Worm (Caenorhabditis elegans) whole organism, late embryonic: ENCODE measurements around the gene hrg-4.

Experiments used
- C38D4.7 ChIP-seq: fragments of 200-800 bp; sonication (Bioruptor generic); optimal IDR thresholded peaks from 2 replicates; lab custom pipeline; 2018; ENCODE audit warnings: mild to moderate bottlenecking, missing genetic modification characterization, moderate library complexity, missing compliant biosample characterization
- K02D7.2 ChIP-seq: sonication (generic microtip); optimal IDR thresholded peaks from 2 replicates; lab custom pipeline; 2017; ENCODE audit warnings: mild to moderate bottlenecking, missing genetic modification characterization, missing compliant biosample characterization
- K09A11.1 ChIP-seq: sonication (generic microtip); optimal IDR thresholded peaks from 2 replicates; lab custom pipeline; 2017; ENCODE audit warnings: antibody characterized with exemption, mild to moderate bottlenecking, missing genetic modification characterization, missing compliant biosample characterization; ENCODE audit not compliant: insufficient read depth
- T23F11.4 ChIP-seq: fragments of 200-800 bp; sonication (Bioruptor generic); optimal IDR thresholded peaks from 2 replicates; lab custom pipeline; 2018; ENCODE audit warnings: mild to moderate bottlenecking, missing genetic modification characterization, missing compliant biosample characterization
- Y22D7AL.16 ChIP-seq: sonication (generic microtip); optimal IDR thresholded peaks from 2 replicates; lab custom pipeline; 2016; ENCODE audit warnings: missing genetic modification characterization, missing compliant biosample characterization
- ceh-14 ChIP-seq: sonication (generic microtip); optimal IDR thresholded peaks from 2 replicates; lab custom pipeline; 2016; ENCODE audit warnings: missing genotype, missing genetic modification characterization, missing compliant biosample characterization
- ceh-18 ChIP-seq: sonication (generic microtip); optimal IDR thresholded peaks from 2 replicates; lab custom pipeline; 2016; ENCODE audit warnings: missing genetic modification characterization, missing compliant biosample characterization
- ceh-2 ChIP-seq: sonication (generic microtip); optimal IDR thresholded peaks from 2 replicates; lab custom pipeline; 2016; ENCODE audit warnings: missing genotype, missing genetic modification characterization, missing compliant biosample characterization
- ceh-22 ChIP-seq: sonication (generic microtip); optimal IDR thresholded peaks from 2 replicates; lab custom pipeline; 2017; ENCODE audit warnings: missing biosample characterization, missing genetic modification characterization
- ceh-24 ChIP-seq: sonication (generic microtip); optimal IDR thresholded peaks from 2 replicates; lab custom pipeline; 2016; ENCODE audit warnings: mild to moderate bottlenecking, missing genetic modification characterization, missing compliant biosample characterization
- ceh-34 ChIP-seq: sonication (generic microtip); optimal IDR thresholded peaks from 2 replicates; lab custom pipeline; 2016; ENCODE audit warnings: mild to moderate bottlenecking, missing genetic modification characterization, missing compliant biosample characterization
- ceh-45 ChIP-seq: fragments of 200-800 bp; sonication (Bioruptor generic); IDR thresholded peaks from 2 replicates; pipeline ENCODE4 v1.3.6; 2022; ENCODE audit warnings: missing genetic modification reagents, missing genetic modification characterization, missing compliant biosample characterization
- dve-1 ChIP-seq: sonication (generic microtip); optimal IDR thresholded peaks from 2 replicates; lab custom pipeline; 2017; ENCODE audit warnings: antibody characterized with exemption, mild to moderate bottlenecking, missing genetic modification characterization, missing compliant biosample characterization
- elt-2 ChIP-seq: sonication (generic microtip); optimal IDR thresholded peaks from 2 replicates; lab custom pipeline; 2016; ENCODE audit warnings: missing genetic modification reagents, missing genetic modification characterization, missing compliant biosample characterization
- eyg-1 ChIP-seq: sonication (generic microtip); optimal IDR thresholded peaks from 2 replicates; lab custom pipeline; 2016; ENCODE audit warnings: missing genotype, missing genetic modification characterization, missing compliant biosample characterization
- gmeb-2 ChIP-seq: sonication (generic microtip); optimal IDR thresholded peaks from 2 replicates; lab custom pipeline; 2016; ENCODE audit warnings: missing genetic modification characterization, inconsistent platforms, missing compliant biosample characterization
- hlh-30 ChIP-seq: sonication (generic microtip); optimal IDR thresholded peaks from 2 replicates; lab custom pipeline; 2017; ENCODE audit warnings: antibody characterized with exemption, missing genetic modification characterization, missing compliant biosample characterization; ENCODE audit not compliant: insufficient read depth
- hlh-6 ChIP-seq: sonication (generic microtip); optimal IDR thresholded peaks from 2 replicates; lab custom pipeline; 2016; ENCODE audit warnings: missing genotype, missing genetic modification characterization, missing compliant biosample characterization
- madf-2 ChIP-seq: sonication (generic microtip); optimal IDR thresholded peaks from 2 replicates; lab custom pipeline; 2017; ENCODE audit warnings: missing genetic modification characterization, missing compliant biosample characterization
- mec-3 ChIP-seq: sonication (generic microtip); optimal IDR thresholded peaks from 2 replicates; lab custom pipeline; 2016; ENCODE audit warnings: borderline replicate concordance, missing genetic modification characterization, missing compliant biosample characterization
- nfya-1 ChIP-seq: sonication (generic microtip); optimal IDR thresholded peaks from 2 replicates; lab custom pipeline; 2017; ENCODE audit warnings: missing genetic modification characterization, mild to moderate bottlenecking, missing compliant biosample characterization, antibody characterized with exemption, moderate library complexity
- npax-4 ChIP-seq: sonication (generic microtip); optimal IDR thresholded peaks from 2 replicates; lab custom pipeline; 2016; ENCODE audit warnings: missing genetic modification characterization, missing compliant biosample characterization
- pag-3 ChIP-seq: sonication (generic microtip); optimal IDR thresholded peaks from 2 replicates; lab custom pipeline; 2016; ENCODE audit warnings: missing compliant biosample characterization, missing genetic modification characterization, borderline replicate concordance
- pros-1 ChIP-seq: fragments of 150-350 bp; optimal IDR thresholded peaks from 2 replicates; lab custom pipeline; 2014; ENCODE audit warnings: missing biosample characterization, missing genetic modification reagents, missing genetic modification characterization
- sdc-2 ChIP-seq: sonication (generic microtip); optimal IDR thresholded peaks from 2 replicates; lab custom pipeline; 2016; ENCODE audit warnings: missing genotype, missing genetic modification characterization, missing compliant biosample characterization
- sox-2 ChIP-seq: fragments of 200-800 bp; sonication (Bioruptor generic); IDR thresholded peaks from 2 replicates; pipeline ENCODE4 v1.3.6; 2022; ENCODE audit warnings: missing genetic modification reagents, missing genetic modification characterization, missing compliant biosample characterization
- sox-4 ChIP-seq: sonication (generic microtip); optimal IDR thresholded peaks from 2 replicates; lab custom pipeline; 2017; ENCODE audit warnings: mild to moderate bottlenecking, missing genetic modification characterization, inconsistent platforms, missing compliant biosample characterization
- tbx-2 ChIP-seq: sonication (generic microtip); optimal IDR thresholded peaks from 2 replicates; lab custom pipeline; 2016; ENCODE audit warnings: missing genetic modification characterization, missing compliant biosample characterization
- tbx-7 ChIP-seq: sonication (generic microtip); optimal IDR thresholded peaks from 2 replicates; lab custom pipeline; 2016; ENCODE audit warnings: missing genotype, missing genetic modification characterization, missing compliant biosample characterization
- ttx-3 ChIP-seq: sonication (generic microtip); optimal IDR thresholded peaks from 2 replicates; lab custom pipeline; 2016; ENCODE audit warnings: missing genetic modification reagents, missing genetic modification characterization, missing compliant biosample characterization
- unc-3 ChIP-seq, 2 experiments: fragments of 200-800 bp in 1 of 2; sonication (Bioruptor generic) in 1 of 2; sonication (generic microtip) in 1 of 2; conservative IDR thresholded peaks in 1 of 2; optimal IDR thresholded peaks in 1 of 2; 2 replicates each; pipeline versions ENCODE4 v1.3.6 to Lab custom; 2016 to 2022; ENCODE audit warnings: missing compliant biosample characterization in 2 of 2, missing genetic modification characterization in 2 of 2, missing genetic modification reagents in 1 of 2
- unc-86 ChIP-seq: sonication (generic microtip); optimal IDR thresholded peaks from 2 replicates; lab custom pipeline; 2016; ENCODE audit warnings: missing genetic modification characterization, missing compliant biosample characterization
- ztf-16 ChIP-seq: sonication (generic microtip); optimal IDR thresholded peaks from 2 replicates; lab custom pipeline; 2017; ENCODE audit warnings: missing genetic modification characterization, missing compliant biosample characterization

hrg-4 gene

ce11 chrIV:11019962-11020550 lies 10.7 kb downstream of the hrg-4 start, which contains the start of gene F13H10.8 (continued):
- no peak for TF ChIP-seq ceh-2 (tag; lab: Kevin White, UChicago)
- TF ChIP-seq pag-3 (tag; lab: Kevin White, UChicago), result no peak
- TF ChIP-seq tbx-7 (tag; lab: Kevin White, UChicago), result peak; percentile 25
- TF ChIP-seq tbx-2 (tag; lab: Kevin White, UChicago), result peak; percentile 37
- no peak for TF ChIP-seq pros-1 (tag; lab: Kevin White, UChicago)

DNA sequence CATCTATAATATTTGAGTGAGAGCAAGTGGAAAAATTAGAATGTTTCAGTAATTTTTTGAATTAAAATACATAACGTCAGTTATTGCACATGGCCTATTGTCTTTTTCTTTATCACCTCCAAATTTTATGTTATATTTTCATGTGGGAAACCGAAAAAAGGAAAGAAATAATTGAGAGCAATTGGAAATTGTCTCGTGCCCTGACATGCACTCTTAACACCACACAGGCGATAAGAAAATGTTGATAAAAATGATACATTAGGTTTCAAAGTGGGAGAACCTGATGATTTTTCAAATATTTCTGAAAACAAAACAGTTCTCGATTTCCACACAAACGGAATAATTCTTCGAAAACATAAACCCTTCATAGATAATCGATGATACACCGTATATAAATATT lies 14.9 kb downstream of the hrg-4 start, which contains the start of gene F13H10.3:
TSS of gene F13H10.3 (minus strand) at position 73 of the 400 bp plus-strand sequence.
- TF ChIP-seq ceh-22 (tag; lab: Kevin White, UChicago), result no peak
- TF ChIP-seq elt-2 (tag; lab: Kevin White, UChicago), result peak; percentile 25
- no peak for TF ChIP-seq C38D4.7
- TF ChIP-seq gmeb-2 (tag; lab: Kevin White, UChicago), result no peak
- TF ChIP-seq ceh-45 (GFP tag; lab: Robert Waterston, UW), result no peak
- TF ChIP-seq pros-1 (tag; lab: Kevin White, UChicago), result no peak
- TF ChIP-seq hlh-30 (tag; lab: Kevin White, UChicago), result no peak
- TF ChIP-seq, all 69 proteins: peak for 1

DNA sequence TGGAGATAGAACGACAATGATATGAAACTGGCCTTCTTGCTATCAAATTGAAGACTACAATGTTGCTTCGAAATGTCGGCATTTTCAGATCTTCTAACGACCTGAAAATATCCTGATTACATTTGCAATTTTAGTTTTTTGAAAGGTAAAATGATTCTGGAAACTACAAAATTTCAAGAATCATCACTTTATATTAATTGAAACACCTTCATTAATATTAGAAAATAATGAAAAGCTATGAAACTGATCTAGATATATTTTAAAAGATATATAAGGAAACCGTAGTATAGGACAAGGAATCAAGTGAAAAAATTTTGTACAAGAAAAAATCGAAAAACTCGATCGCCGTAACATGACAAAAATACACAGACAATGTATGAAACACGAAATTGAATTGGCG lies 18.9 kb downstream of the hrg-4 start, which contains the start of gene ndx-9:
TSS of gene ndx-9 (minus strand) at position 101 of the 400 bp plus-strand sequence.
- TF ChIP-seq ceh-45 (GFP tag; lab: Robert Waterston, UW) (no peak), elt-2 (tag; lab: Kevin White, UChicago) (no peak)
- TF ChIP-seq, all 69 proteins: peak for 0

DNA sequence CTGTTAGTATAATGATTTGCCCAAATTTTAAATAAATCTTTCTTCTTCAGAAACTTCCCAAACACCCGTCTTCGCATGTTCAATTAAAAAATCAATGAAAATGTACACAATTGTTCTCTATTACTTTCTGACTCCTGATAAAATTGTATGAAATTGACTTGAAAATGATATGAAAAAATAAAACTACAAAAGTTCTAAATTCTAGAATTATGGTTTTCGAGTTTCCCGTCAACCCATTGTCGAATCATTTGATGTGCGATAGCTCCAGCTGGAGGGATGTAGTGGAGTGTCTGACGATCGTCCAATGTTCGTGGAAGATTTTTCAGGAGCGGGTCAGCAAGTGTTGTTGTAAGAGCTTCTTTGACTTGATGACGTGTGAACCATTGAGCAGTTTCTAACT lies 20.9 kb downstream of the hrg-4 start:
- TF ChIP-seq ceh-2 (tag; lab: Kevin White, UChicago) (no peak), T23F11.4 (GFP tag; lab: Kevin White, UChicago) (no peak), eyg-1 (no peak), madf-2 (no peak), mec-3 (tag; lab: Kevin White, UChicago) (no peak), ceh-14 (tag; lab: Kevin White, UChicago) (no peak), elt-2 (tag; lab: Kevin White, UChicago) (no peak), ceh-34 (tag; lab: Kevin White, UChicago) (no peak), gmeb-2 (tag; lab: Kevin White, UChicago) (no peak), ttx-3 (tag; lab: Kevin White, UChicago) (no peak), sox-2 (GFP tag; lab: Robert Waterston, UW) (no peak), sdc-2 (tag; lab: Kevin White, UChicago) (no peak), K02D7.2 (tag; lab: Kevin White, UChicago) (no peak), npax-4 (tag; lab: Kevin White, UChicago) (no peak), dve-1 (no peak), ztf-16 (tag; lab: Kevin White, UChicago) (no peak), K09A11.1 (tag; lab: Kevin White, UChicago) (no peak)

- TF ChIP-seq ceh-24 (tag; lab: Kevin White, UChicago), result no peak
- TF ChIP-seq ztf-16 (tag; lab: Kevin White, UChicago), result no peak
- no peak for TF ChIP-seq hlh-6
- TF ChIP-seq unc-3 (GFP tag; conservative IDR thresholded peaks at IDR 0.05; lab: Robert Waterston, UW), result no peak
- no peak for TF ChIP-seq unc-3 (tag; optimal IDR thresholded peaks at IDR 0.05; lab: Kevin White, UChicago)
- no peak for TF ChIP-seq nfya-1 (tag; lab: Kevin White, UChicago)
- TF ChIP-seq sdc-2 (tag; lab: Kevin White, UChicago), result no peak
- no peak for TF ChIP-seq sox-4 (tag; lab: Kevin White, UChicago)
- TF ChIP-seq Y22D7AL.16 (tag; lab: Kevin White, UChicago), result no peak
- TF ChIP-seq pros-1 (tag; lab: Kevin White, UChicago), result no peak
- no peak for TF ChIP-seq ceh-18
- no peak for TF ChIP-seq unc-86 (tag; lab: Kevin White, UChicago)
These were observed 21.8 kb downstream of the hrg-4 start, which contains the start of gene F13H10.6 for ce11 chrIV:11008996-11009395. TSS of gene F13H10.6 (plus strand) at chrIV:11009296.
